Fruit fly (Drosophila melanogaster): ENCODE measurements around the gene ppk16.

dm6 chr2L:9753357-9753756 is 21.5 kb downstream of the ppk16 start:
- TF ChIP-seq Dll (optimal IDR thresholded peaks at IDR 0.05) (no peak), EcR (GFP tag; optimal IDR thresholded peaks at IDR 0.05) (no peak)

All from whole organism.